Fruit fly (Drosophila melanogaster): ENCODE results near the gene eIF4H1.
A peak's percentile ranks its signal among the peaks of the same experiment; 100 is the strongest.

dm6 chrX:16426478-16427052, 21.9 kb upstream of the eIF4H1 start:
- TF ChIP-seq da (GFP tag; optimal IDR thresholded peaks at IDR 0.05) (no peak), CG14050 (GFP tag; IDR thresholded peaks at IDR 0.05) (no peak), NFAT (GFP tag; IDR thresholded peaks at IDR 0.05) (peak; percentile 10; the same call in 1 of the 2 replicates), pzg (GFP tag; optimal IDR thresholded peaks at IDR 0.05) (no peak), CG14965 (GFP tag; optimal IDR thresholded peaks at IDR 0.05; ENCODE audit: borderline replicate concordance) (no peak), CG11398 (GFP tag; optimal IDR thresholded peaks at IDR 0.05) (no peak), CG2678 (tag; optimal IDR thresholded peaks at IDR 0.05) (no peak), CG12071 (GFP tag; optimal IDR thresholded peaks at IDR 0.05) (no peak), lilli (GFP tag; optimal IDR thresholded peaks at IDR 0.05) (no peak), CG34224 (GFP tag; IDR thresholded peaks at IDR 0.05; ENCODE audit: partially characterized antibody) (no peak), CG16863 (GFP tag; optimal IDR thresholded peaks at IDR 0.05) (no peak), Eip74EF (GFP tag; optimal IDR thresholded peaks at IDR 0.05) (no peak), unc-4 (GFP tag; IDR thresholded peaks at IDR 0.05; ENCODE audit: partially characterized antibody) (no peak), CG2712 (tag; optimal IDR thresholded peaks at IDR 0.05) (no peak)
